Worm (Caenorhabditis elegans): Measurements from ENCODE around the gene C16D9.8.

Gene C16D9.8

DNA sequence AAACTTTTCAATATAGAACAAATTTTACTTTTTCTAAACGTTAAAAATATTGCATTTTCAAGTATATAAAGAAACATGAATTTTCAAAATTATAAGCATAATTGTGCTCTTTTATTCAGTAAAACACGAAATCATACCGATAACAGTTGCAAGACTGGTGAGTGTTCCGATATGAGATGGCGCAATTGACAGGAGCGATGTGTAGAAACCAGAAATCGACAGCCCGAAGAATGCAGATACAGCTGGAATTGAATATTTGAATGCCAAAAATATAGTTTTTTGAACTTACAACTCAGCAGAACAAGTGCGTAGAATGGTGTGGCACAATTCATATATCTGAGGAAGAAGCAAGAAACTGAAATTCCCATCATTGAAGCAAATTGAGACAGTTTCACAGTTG lies 19.6 kb upstream of the C16D9.8 start:
- no peak for TF ChIP-seq T23F11.4 (GFP tag; optimal IDR thresholded peaks at IDR 0.05)

DNA sequence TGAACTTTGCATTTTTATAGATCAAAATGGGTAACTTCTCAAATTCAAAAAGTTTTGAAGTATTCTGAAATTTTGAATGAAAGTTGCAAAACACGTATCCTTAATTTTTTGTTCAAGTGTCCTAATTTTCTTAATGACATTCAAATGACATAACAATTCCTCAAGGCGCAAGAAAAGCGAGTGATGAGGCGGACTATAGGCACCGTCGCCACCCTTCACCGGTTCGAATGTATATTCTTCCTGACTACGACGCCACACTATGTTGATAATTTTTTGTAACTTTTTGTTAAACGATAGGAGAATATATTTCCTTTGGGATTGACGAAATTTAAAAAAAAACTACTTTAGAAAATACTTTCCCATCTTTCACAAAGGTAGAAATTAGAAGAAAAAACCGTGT lies 18.3 kb upstream of the C16D9.8 start:
- TF ChIP-seq C38D4.7 (GFP tag; optimal IDR thresholded peaks at IDR 0.05) (no peak), pha-4 (tag; optimal IDR thresholded peaks at IDR 0.05) (no peak), pat-9 (tag; optimal IDR thresholded peaks at IDR 0.05) (no peak), gmeb-2 (tag; optimal IDR thresholded peaks at IDR 0.05) (no peak), tbx-2 (tag; optimal IDR thresholded peaks at IDR 0.05) (no peak), ceh-48 (tag; optimal IDR thresholded peaks at IDR 0.05) (no peak), elt-2 (tag; optimal IDR thresholded peaks at IDR 0.05) (no peak), F13H6.1 (tag; optimal IDR thresholded peaks at IDR 0.05) (no peak), ets-4 (tag; optimal IDR thresholded peaks at IDR 0.05) (no peak), T23F11.4 (GFP tag; optimal IDR thresholded peaks at IDR 0.05) (no peak), ceh-31 (tag; optimal IDR thresholded peaks at IDR 0.05) (no peak), ceh-22 (tag; optimal IDR thresholded peaks at IDR 0.05) (no peak), dmd-4 (tag; optimal IDR thresholded peaks at IDR 0.05; ENCODE audit: borderline replicate concordance) (no peak), unc-42 (tag; optimal IDR thresholded peaks at IDR 0.05) (no peak)

DNA sequence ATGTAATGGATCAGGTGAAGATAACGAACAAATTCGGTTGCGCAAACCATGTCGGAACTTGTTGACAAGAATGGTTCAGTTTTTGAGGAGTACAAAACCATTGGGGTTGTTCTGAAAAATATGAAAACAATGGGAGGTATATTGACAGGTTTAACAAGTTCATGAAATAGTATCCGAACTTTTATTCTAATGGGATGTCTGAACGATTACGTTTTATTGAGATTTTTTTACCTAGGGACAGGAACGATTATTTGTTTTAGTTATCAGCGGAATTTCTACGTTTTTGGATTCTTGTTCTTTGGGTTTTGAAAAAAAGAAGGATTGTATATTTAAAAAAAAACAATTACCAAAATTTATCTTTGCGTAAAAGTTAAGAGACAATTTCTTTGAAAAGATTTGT lies 17.4 kb upstream of the C16D9.8 start, which contains the start of gene str-135:
str-135 (minus strand) TSS at position 101 of the 400 bp plus-strand sequence.
- TF ChIP-seq ceh-18 (tag; optimal IDR thresholded peaks at IDR 0.05) (no peak), madf-2 (tag; optimal IDR thresholded peaks at IDR 0.05) (no peak), K09A11.1 (tag; optimal IDR thresholded peaks at IDR 0.05; ENCODE audit: insufficient read depth) (no peak), ceh-31 (tag; optimal IDR thresholded peaks at IDR 0.05) (no peak), gmeb-2 (tag; optimal IDR thresholded peaks at IDR 0.05) (no peak), nfya-1 (tag; optimal IDR thresholded peaks at IDR 0.05) (no peak), C38D4.7 (GFP tag; optimal IDR thresholded peaks at IDR 0.05) (no peak), pros-1 (tag; optimal IDR thresholded peaks at IDR 0.05) (no peak), eyg-1 (tag; optimal IDR thresholded peaks at IDR 0.05) (no peak), ama-1 (optimal IDR thresholded peaks at IDR 0.05) (no peak), pha-4 (tag; optimal IDR thresholded peaks at IDR 0.05) (no peak), Y22D7AL.16 (tag; optimal IDR thresholded peaks at IDR 0.05) (no peak), tbx-7 (tag; optimal IDR thresholded peaks at IDR 0.05) (no peak), T23F11.4 (GFP tag; optimal IDR thresholded peaks at IDR 0.05) (no peak), lim-6 (tag; optimal IDR thresholded peaks at IDR 0.05) (no peak), che-1 (tag; optimal IDR thresholded peaks at IDR 0.05) (no peak)

DNA sequence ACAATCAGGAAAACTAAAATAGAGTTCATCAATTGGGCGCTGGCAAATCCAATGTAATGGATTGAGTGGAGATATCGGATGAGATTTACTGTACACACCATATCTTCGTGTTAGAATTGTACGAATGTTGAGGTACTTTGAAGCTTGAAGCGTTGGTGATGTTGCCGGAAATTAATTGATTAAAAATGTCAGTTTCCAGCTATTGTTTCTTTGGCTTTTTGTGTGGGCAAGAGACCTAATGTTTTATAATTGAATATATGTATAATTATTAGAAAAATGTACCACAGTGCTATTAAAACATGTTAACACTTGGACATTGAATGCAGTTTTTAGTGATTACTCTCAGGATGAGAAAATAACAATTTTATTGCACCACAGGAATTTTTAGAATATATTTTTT lies 15.5 kb upstream of the C16D9.8 start, which contains the start of gene str-136:
str-136 (minus strand) TSS at position 101 of the 400 bp plus-strand sequence.
- no peak for TF ChIP-seq nhr-232 (tag; optimal IDR thresholded peaks at IDR 0.05)
- no peak for TF ChIP-seq ceh-30 (tag; optimal IDR thresholded peaks at IDR 0.05)
- no peak for TF ChIP-seq fkh-10 (GFP tag; optimal IDR thresholded peaks at IDR 0.05)
- no peak for TF ChIP-seq ceh-22 (tag; optimal IDR thresholded peaks at IDR 0.05)
- no peak for TF ChIP-seq hlh-8 (tag; optimal IDR thresholded peaks at IDR 0.05)
- TF ChIP-seq lin-11 (tag; optimal IDR thresholded peaks at IDR 0.05) = no peak
- TF ChIP-seq mec-3 (tag; optimal IDR thresholded peaks at IDR 0.05; ENCODE audit: borderline replicate concordance) = no peak
- no peak for TF ChIP-seq pat-9 (tag; optimal IDR thresholded peaks at IDR 0.05)
- TF ChIP-seq sdc-2 (tag; optimal IDR thresholded peaks at IDR 0.05) = no peak

DNA sequence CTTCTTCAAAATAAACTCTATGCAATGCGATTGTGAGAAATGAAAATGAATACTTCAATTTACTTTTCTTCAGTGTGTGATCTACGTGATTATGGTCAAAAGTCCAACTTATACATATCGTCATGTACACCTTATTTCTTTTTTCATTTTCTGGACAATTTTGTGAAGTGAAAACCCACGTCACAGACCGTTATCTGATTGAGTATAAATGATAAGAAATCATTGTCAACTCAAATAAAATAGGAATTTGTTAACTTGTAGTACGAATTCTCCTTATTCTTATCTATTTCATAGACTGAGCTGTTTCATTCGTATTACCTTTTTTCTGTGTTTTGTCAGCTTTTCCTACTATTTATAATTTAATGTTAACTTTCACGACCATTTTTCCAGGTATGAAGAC lies 8.6 kb upstream of the C16D9.8 start, which contains the start of gene asp-5:
asp-5 (plus strand) TSS at position 391 of the 400 bp plus-strand sequence.
- TF ChIP-seq elt-2 (tag; optimal IDR thresholded peaks at IDR 0.05) (peak; percentile 34), unc-42 (tag; optimal IDR thresholded peaks at IDR 0.05) (no peak)

DNA sequence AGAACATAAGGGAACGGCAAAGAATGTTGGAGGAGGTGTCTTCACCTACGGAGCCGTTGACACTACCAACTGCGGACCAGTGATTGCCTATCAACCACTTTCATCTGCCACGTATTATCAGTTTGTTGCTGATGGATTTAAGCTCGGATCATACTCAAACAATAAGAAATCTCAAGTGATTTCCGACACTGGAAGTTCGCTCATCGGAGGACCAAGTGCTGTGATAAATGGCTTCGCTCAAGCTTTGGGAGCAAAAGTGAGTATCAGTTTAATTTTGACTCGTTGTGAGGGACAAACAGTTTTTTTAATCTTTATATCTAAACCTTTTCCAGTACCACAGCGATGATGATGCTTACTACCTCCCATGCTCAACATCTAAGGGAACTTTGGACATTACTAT lies 8.0 kb upstream of the C16D9.8 start:
- TF ChIP-seq mec-3 (tag; optimal IDR thresholded peaks at IDR 0.05; ENCODE audit: borderline replicate concordance) (no peak), madf-2 (tag; optimal IDR thresholded peaks at IDR 0.05) (no peak), ceh-24 (tag; optimal IDR thresholded peaks at IDR 0.05) (no peak), fkh-10 (GFP tag; optimal IDR thresholded peaks at IDR 0.05) (no peak), hlh-13 (GFP tag; optimal IDR thresholded peaks at IDR 0.05) (no peak), zip-5 (tag; optimal IDR thresholded peaks at IDR 0.05) (no peak)

Measured in whole organism, late embryonic.